Worm (Caenorhabditis elegans) whole organism, L4/young adult: ENCODE measurements around the gene F53F1.4.

Source experiments
- W03F9.2 ChIP-seq: fragments of 150-350 bp; optimal IDR thresholded peaks from 2 replicates; lab custom pipeline; 2014; ENCODE audit warnings: missing biosample characterization, missing genetic modification characterization
- him-1 ChIP-seq: sonication (generic microtip); optimal IDR thresholded peaks from 2 replicates; lab custom pipeline; 2016; ENCODE audit warnings: missing genotype, missing genetic modification reagents, missing genetic modification characterization, missing compliant biosample characterization

DNA sequence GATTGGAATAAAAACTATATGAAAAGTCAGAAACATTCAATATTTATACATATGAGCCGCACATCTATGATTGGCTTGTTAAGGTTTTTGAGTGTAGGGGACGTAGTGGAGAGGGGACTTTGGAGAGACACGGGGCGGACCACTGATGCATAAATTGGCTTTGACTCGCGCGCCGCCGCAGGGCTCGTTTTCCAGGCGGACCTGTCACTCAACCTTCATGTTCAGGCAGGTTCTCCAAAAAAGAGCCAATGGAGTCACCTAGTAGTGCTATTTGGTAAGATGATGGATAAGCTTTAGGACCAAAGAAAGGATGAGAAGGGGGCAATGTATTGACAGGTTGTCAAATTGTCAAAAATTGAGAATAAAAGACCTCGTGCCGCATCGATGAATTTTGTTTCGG, 15.9 kb upstream of the F53F1.4 start:
- no peak for TF ChIP-seq W03F9.2 (tag; lab: Kevin White, UChicago)
- TF ChIP-seq him-1 = no peak
